Worm (Caenorhabditis elegans) whole organism, mixed stage, embryonic: ENCODE measurements around the gene D1025.1.

Experiments used
- elt-1 ChIP-seq: sonication (generic microtip); optimal IDR thresholded peaks from 2 replicates; lab custom pipeline; 2017; ENCODE audit warnings: missing genetic modification characterization, mild to moderate bottlenecking, missing compliant biosample characterization, antibody characterized with exemption, moderate library complexity, borderline replicate concordance; ENCODE audit not compliant: insufficient read depth
- nhr-237 ChIP-seq: fragments of 150-350 bp; optimal IDR thresholded peaks from 2 replicates; lab custom pipeline; 2014; ENCODE audit warnings: missing biosample characterization, missing genetic modification characterization
- nhr-28 ChIP-seq: fragments of 150-350 bp; optimal IDR thresholded peaks from 2 replicates; lab custom pipeline; 2014; ENCODE audit warnings: missing biosample characterization, missing genetic modification characterization

DNA sequence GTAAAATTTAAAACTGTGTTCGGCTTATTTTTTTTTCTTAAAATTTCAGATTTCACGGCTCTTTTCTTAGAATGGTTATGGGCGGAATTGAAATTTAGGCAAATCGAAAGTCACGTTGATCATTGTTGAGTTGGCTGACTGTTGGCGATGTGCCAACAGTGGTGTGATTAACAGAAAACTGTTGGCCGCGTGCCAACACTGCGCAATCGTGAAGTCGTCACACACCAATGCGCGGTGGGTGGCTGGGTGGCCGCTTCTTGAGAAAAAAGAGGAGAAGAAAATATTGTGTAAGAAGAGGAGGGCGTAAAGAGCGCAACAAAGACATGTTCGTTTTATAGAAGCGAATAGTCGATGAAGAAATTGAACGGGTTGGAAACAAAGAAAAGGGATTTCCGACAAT, 29.5 kb upstream of the D1025.1 start:
- TF ChIP-seq nhr-237, result no peak
- no peak for TF ChIP-seq elt-1 (tag; lab: Kevin White, UChicago)
- TF ChIP-seq nhr-28 (tag; lab: Kevin White, UChicago), result no peak
